Fruit fly (Drosophila melanogaster) whole organism, pupa: ENCODE data around the gene CG2772.

ENCODE experiments used
- CG10348 ChIP-seq: fragments of 200-800 bp; sonication (Bioruptor generic); IDR thresholded peaks from 2 replicates; pipeline ENCODE4 v1.3.6; 2022; ENCODE audit warnings: missing biosample characterization, missing genetic modification characterization
- CG12605 ChIP-seq: fragments of 200-800 bp; sonication (Bioruptor generic); IDR thresholded peaks from 2 replicates; pipeline ENCODE4 v1.3.6; 2022; ENCODE audit warnings: missing biosample characterization, missing genetic modification characterization
- CG13204 ChIP-seq: fragments of 200-800 bp; sonication (Bioruptor generic); optimal IDR thresholded peaks from 2 replicates; lab custom pipeline; 2018; ENCODE audit warnings: missing biosample characterization, mild to moderate bottlenecking, missing genetic modification characterization, moderate library complexity
- CG14655 ChIP-seq: fragments of 200-800 bp; sonication (Bioruptor generic); optimal IDR thresholded peaks from 3 replicates; lab custom pipeline; 2017; ENCODE audit warnings: mild to moderate bottlenecking, missing biosample characterization, missing genetic modification reagents, missing genetic modification characterization
- CG15710 ChIP-seq: fragments of 200-800 bp; sonication (Bioruptor generic); optimal IDR thresholded peaks from 2 replicates; lab custom pipeline; 2018; ENCODE audit warnings: missing biosample characterization, mild to moderate bottlenecking, missing genetic modification characterization, moderate library complexity
- CG17806 ChIP-seq: fragments of 200-800 bp; sonication (Bioruptor generic); optimal IDR thresholded peaks from 2 replicates; lab custom pipeline; 2018; ENCODE audit warnings: missing biosample characterization, mild to moderate bottlenecking, missing genetic modification characterization, moderate library complexity
- CG32121 ChIP-seq: fragments of 200-800 bp; sonication (Bioruptor generic); IDR thresholded peaks from 2 replicates; pipeline ENCODE4 v1.3.6; 2022; ENCODE audit warnings: missing biosample characterization, missing genetic modification characterization
- CG34367 ChIP-seq: fragments of 200-800 bp; sonication (Bioruptor generic); optimal IDR thresholded peaks from 2 replicates; lab custom pipeline; 2018; ENCODE audit warnings: missing biosample characterization, mild to moderate bottlenecking, missing genetic modification characterization
- CG4496 ChIP-seq: fragments of 200-800 bp; sonication (Bioruptor generic); IDR thresholded peaks from 3 replicates; pipeline ENCODE4 v1.3.6; 2022; ENCODE audit warnings: missing biosample characterization, missing genetic modification characterization
- CG8159 ChIP-seq: fragments of 200-800 bp; sonication (Bioruptor generic); optimal IDR thresholded peaks from 3 replicates; lab custom pipeline; 2018; ENCODE audit warnings: missing biosample characterization, mild to moderate bottlenecking, missing genetic modification characterization, moderate library complexity
- CG8301 ChIP-seq: fragments of 200-800 bp; sonication (Bioruptor generic); optimal IDR thresholded peaks from 2 replicates; lab custom pipeline; 2018; ENCODE audit warnings: missing biosample characterization, mild to moderate bottlenecking, missing genetic modification characterization
- CG9948 ChIP-seq: fragments of 200-800 bp; sonication (Bioruptor generic); optimal IDR thresholded peaks from 2 replicates; lab custom pipeline; 2018; ENCODE audit warnings: missing biosample characterization, mild to moderate bottlenecking, missing genetic modification characterization, moderate library complexity
- D1 ChIP-seq: fragments of 200-800 bp; sonication (Bioruptor generic); optimal IDR thresholded peaks from 2 replicates; lab custom pipeline; 2018; ENCODE audit warnings: missing biosample characterization, mild to moderate bottlenecking, missing genetic modification characterization, moderate library complexity
- EcR ChIP-seq: fragments of 200-800 bp; sonication (Bioruptor generic); optimal IDR thresholded peaks from 3 replicates; lab custom pipeline; 2019; ENCODE audit warnings: missing biosample characterization, missing genetic modification characterization, mild to moderate bottlenecking, moderate library complexity, missing genetic modification reagents
- Ets98B ChIP-seq: fragments of 200-800 bp; sonication (Bioruptor generic); IDR thresholded peaks from 2 replicates; pipeline ENCODE4 v1.3.6; 2022; ENCODE audit warnings: missing biosample characterization, missing genetic modification characterization
- Pif1A ChIP-seq: fragments of 200-800 bp; sonication (Bioruptor generic); optimal IDR thresholded peaks from 3 replicates; lab custom pipeline; 2016; ENCODE audit warnings: missing biosample characterization, missing genetic modification characterization
- Pif1B ChIP-seq: fragments of 200-800 bp; sonication (Bioruptor generic); optimal IDR thresholded peaks from 3 replicates; lab custom pipeline; 2016; ENCODE audit warnings: missing biosample characterization, missing genetic modification characterization
- Snoo ChIP-seq: fragments of 200-800 bp; sonication (Bioruptor generic); optimal IDR thresholded peaks from 3 replicates; lab custom pipeline; 2017; ENCODE audit warnings: missing biosample characterization, mild to moderate bottlenecking, missing genetic modification characterization, inconsistent platforms
- fd96Ca ChIP-seq: fragments of 200-800 bp; sonication (Bioruptor generic); IDR thresholded peaks from 3 replicates; pipeline ENCODE4 v1.3.6; 2022; ENCODE audit warnings: missing biosample characterization, missing genetic modification characterization
- gl ChIP-seq: fragments of 200-800 bp; sonication (Bioruptor generic); optimal IDR thresholded peaks from 2 replicates; lab custom pipeline; 2018; ENCODE audit warnings: missing biosample characterization, mild to moderate bottlenecking, missing genetic modification characterization
- rn ChIP-seq: fragments of 200-800 bp; sonication (Bioruptor generic); IDR thresholded peaks from 2 replicates; pipeline ENCODE4 v1.3.6; 2022; ENCODE audit warnings: missing biosample characterization, missing genetic modification characterization

Gene CG2772

dm6 chr2L:3444789-3445188 is 1.0 kb upstream of the CG2772 start:
- TF ChIP-seq CG10348 (peak; percentile 27; the same call in 1 of the 2 replicates), fd96Ca (GFP tag; lab: Robert Waterston, UW) (peak; percentile 89), Snoo (tag; lab: Kevin White, UChicago) (peak; percentile 43), CG17806 (tag; lab: Kevin White, UChicago) (peak; percentile 73), CG8301 (tag; lab: Kevin White, UChicago) (peak; percentile 84), CG4496 (peak; percentile 88), CG15710 (tag; lab: Kevin White, UChicago) (peak; percentile 70), gl (tag; lab: Kevin White, UChicago) (peak; percentile 45), CG34367 (tag; lab: Kevin White, UChicago) (peak; percentile 69), CG14655 (no peak), D1 (tag; lab: Kevin White, UChicago) (peak; percentile 11), CG12605 (peak; percentile 80), CG32121 (GFP tag; lab: Robert Waterston, UW) (peak; percentile 79), EcR (GFP tag; lab: Kevin White, UChicago) (no peak), Pif1A (no peak), CG8159 (tag; lab: Kevin White, UChicago) (no peak), Ets98B (GFP tag; lab: Robert Waterston, UW) (peak; percentile 88), rn (GFP tag; lab: Robert Waterston, UW) (peak; percentile 73), CG9948 (peak; percentile 71), Pif1B (no peak), CG13204 (GFP tag; lab: Kevin White, UChicago) (no peak)

dm6 chr2L:3449555-3450320 is 3.9 kb downstream of the CG2772 start, which contains the start of gene Snx1:
Gene Snx1, plus strand, starts transcription at chr2L:3449683.
- TF ChIP-seq CG12605: no peak
- TF ChIP-seq fd96Ca (GFP tag; lab: Robert Waterston, UW): no peak
- no peak for TF ChIP-seq EcR (GFP tag; lab: Kevin White, UChicago)
- no peak for TF ChIP-seq CG14655
- no peak for TF ChIP-seq CG10348
- TF ChIP-seq Snoo (tag; lab: Kevin White, UChicago): no peak
- no peak for TF ChIP-seq CG8159 (tag; lab: Kevin White, UChicago)
- no peak for TF ChIP-seq D1 (tag; lab: Kevin White, UChicago)
- no peak for TF ChIP-seq CG4496
- TF ChIP-seq CG15710 (tag; lab: Kevin White, UChicago): no peak
- no peak for TF ChIP-seq Ets98B (GFP tag; lab: Robert Waterston, UW)
- TF ChIP-seq gl (tag; lab: Kevin White, UChicago): no peak
- TF ChIP-seq Pif1B: no peak
- TF ChIP-seq CG8301 (tag; lab: Kevin White, UChicago): no peak
- TF ChIP-seq CG17806 (tag; lab: Kevin White, UChicago): no peak
- no peak for TF ChIP-seq rn (GFP tag; lab: Robert Waterston, UW)
- TF ChIP-seq CG9948: no peak
- TF ChIP-seq Pif1A: no peak

- TF ChIP-seq CG17806 (tag; lab: Kevin White, UChicago) (no peak), Pif1B (no peak), CG9948 (no peak), CG15710 (tag; lab: Kevin White, UChicago) (no peak), fd96Ca (GFP tag; lab: Robert Waterston, UW) (no peak), CG8301 (tag; lab: Kevin White, UChicago) (no peak), CG10348 (no peak), Ets98B (GFP tag; lab: Robert Waterston, UW) (no peak), CG14655 (no peak), CG13204 (GFP tag; lab: Kevin White, UChicago) (no peak), gl (tag; lab: Kevin White, UChicago) (no peak), CG8159 (tag; lab: Kevin White, UChicago) (no peak), CG34367 (tag; lab: Kevin White, UChicago) (no peak), CG32121 (GFP tag; lab: Robert Waterston, UW) (no peak), Snoo (tag; lab: Kevin White, UChicago) (no peak), Pif1A (no peak)
Measured at dm6 chr2L:3452286-3452685, 6.5 kb downstream of the CG2772 start, which contains the start of gene CG12795. Gene CG12795, plus strand, starts transcription at chr2L:3452466.

- TF ChIP-seq CG15710 (tag; lab: Kevin White, UChicago): peak; percentile 73
- peak; percentile 47 for TF ChIP-seq CG9948
- no peak for TF ChIP-seq gl (tag; lab: Kevin White, UChicago)
- TF ChIP-seq CG17806 (tag; lab: Kevin White, UChicago): peak; percentile 48
- TF ChIP-seq Ets98B (GFP tag; lab: Robert Waterston, UW): no peak; the same call in 1 of the 2 replicates
- TF ChIP-seq CG32121 (GFP tag; lab: Robert Waterston, UW): peak; percentile 63
- TF ChIP-seq CG4496: peak; percentile 55; the same call in 2 of the 3 replicates
- peak; percentile 59; the same call in 2 of the 3 replicates for TF ChIP-seq fd96Ca (GFP tag; lab: Robert Waterston, UW)
- peak; percentile 59 for TF ChIP-seq Snoo (tag; lab: Kevin White, UChicago)
Measured at dm6 chr2L:3457007-3457406, 11.2 kb downstream of the CG2772 start, which contains the start of the genes Cog3 and Sec5. Gene Cog3, minus strand, starts transcription at chr2L:3457064. Gene Sec5, plus strand, starts transcription at chr2L:3457302.

dm6 chr2L:3461760-3462159 is 16.0 kb downstream of the CG2772 start, which contains the start of gene CG3246:
Gene CG3246, minus strand, starts transcription at chr2L:3461952.
- TF ChIP-seq Pif1A (no peak), D1 (tag; lab: Kevin White, UChicago) (no peak), gl (tag; lab: Kevin White, UChicago) (no peak), CG12605 (no peak), CG15710 (tag; lab: Kevin White, UChicago) (no peak), CG32121 (GFP tag; lab: Robert Waterston, UW) (no peak)
- TF ChIP-seq, all 21 proteins: peak for 0
